Fruit fly (Drosophila melanogaster) whole organism, embryonic: ENCODE results near the gene Smox.

Experiments
- CG12744 ChIP-seq: fragments of 200-800 bp; sonication (Bioruptor generic); optimal IDR thresholded peaks from 2 replicates; lab custom pipeline; 2016; ENCODE audit warnings: missing biosample characterization, missing genetic modification characterization
- CG13624 ChIP-seq: fragments of 200-800 bp; sonication (Bioruptor generic); optimal IDR thresholded peaks from 2 replicates; lab custom pipeline; 2016; ENCODE audit warnings: missing biosample characterization, missing genetic modification characterization
- CG1529 ChIP-seq: fragments of 200-800 bp; sonication (Bioruptor generic); optimal IDR thresholded peaks from 3 replicates; lab custom pipeline; 2018; ENCODE audit warnings: missing biosample characterization, missing genetic modification characterization
- CG15696 ChIP-seq: fragments of 200-800 bp; sonication (Bioruptor generic); optimal IDR thresholded peaks from 2 replicates; lab custom pipeline; 2019; ENCODE audit warnings: missing biosample characterization, mild to moderate bottlenecking, missing genetic modification characterization, moderate library complexity
- CG18599 ChIP-seq: fragments of 200-800 bp; sonication (Bioruptor generic); optimal IDR thresholded peaks from 3 replicates; lab custom pipeline; 2017; ENCODE audit warnings: missing biosample characterization, missing genetic modification characterization, mild to moderate bottlenecking, moderate library complexity, missing genetic modification reagents
- CG2116 ChIP-seq: fragments of 200-800 bp; sonication (Bioruptor generic); optimal IDR thresholded peaks from 3 replicates; lab custom pipeline; 2018; ENCODE audit warnings: missing biosample characterization, mild to moderate bottlenecking, missing genetic modification characterization
- CG2129 ChIP-seq: fragments of 200-800 bp; sonication (Bioruptor generic); IDR thresholded peaks from 2 replicates; pipeline ENCODE4 v1.3.6; 2022; ENCODE audit warnings: missing biosample characterization, missing genetic modification characterization; ENCODE audit not compliant: partially characterized antibody
- CG3163 ChIP-seq: fragments of 200-800 bp; sonication (Bioruptor generic); optimal IDR thresholded peaks from 3 replicates; lab custom pipeline; 2016; ENCODE audit warnings: missing biosample characterization, missing genetic modification characterization
- CG3281 ChIP-seq: fragments of 200-800 bp; sonication (Bioruptor generic); optimal IDR thresholded peaks from 3 replicates; lab custom pipeline; 2017; ENCODE audit warnings: missing biosample characterization, mild to moderate bottlenecking, missing genetic modification characterization
- CG34224 ChIP-seq: fragments of 200-800 bp; sonication (Bioruptor generic); IDR thresholded peaks from 3 replicates; pipeline ENCODE4 v1.3.6; 2022; ENCODE audit warnings: missing biosample characterization, missing genetic modification characterization; ENCODE audit not compliant: partially characterized antibody
- CG4360 ChIP-seq: fragments of 200-800 bp; sonication (Bioruptor generic); IDR thresholded peaks from 2 replicates; pipeline ENCODE4 v1.3.6; 2022; ENCODE audit warnings: missing biosample characterization, missing genetic modification characterization
- CG4854 ChIP-seq: fragments of 200-800 bp; sonication (Bioruptor generic); optimal IDR thresholded peaks from 2 replicates; lab custom pipeline; 2016; ENCODE audit warnings: missing biosample characterization, missing genetic modification characterization, inconsistent platforms
- CG6254 ChIP-seq: fragments of 200-800 bp; sonication (Bioruptor generic); optimal IDR thresholded peaks from 3 replicates; lab custom pipeline; 2017; ENCODE audit warnings: mild to moderate bottlenecking, missing biosample characterization, missing genetic modification reagents, missing genetic modification characterization
- CG6683 ChIP-seq: fragments of 200-800 bp; sonication (Bioruptor generic); optimal IDR thresholded peaks from 2 replicates; lab custom pipeline; 2017; ENCODE audit warnings: missing biosample characterization, mild to moderate bottlenecking, missing genetic modification characterization, missing genetic modification reagents
- CG7745 ChIP-seq: fragments of 200-800 bp; sonication (Bioruptor generic); optimal IDR thresholded peaks from 2 replicates; lab custom pipeline; 2018; ENCODE audit warnings: missing biosample characterization, mild to moderate bottlenecking, missing genetic modification characterization, moderate library complexity
- CG8290 ChIP-seq, 3 experiments: fragments of 200-800 bp; sonication (Bioruptor generic); optimal IDR thresholded peaks; 2 replicates each; lab custom pipeline; 2016 to 2019; ENCODE audit warnings: missing biosample characterization in 3 of 3, missing genetic modification characterization in 3 of 3, mild to moderate bottlenecking in 2 of 3, moderate library complexity in 1 of 3
- D19B ChIP-seq: fragments of 200-800 bp; sonication (Bioruptor generic); optimal IDR thresholded peaks from 2 replicates; lab custom pipeline; 2017; ENCODE audit warnings: missing biosample characterization, mild to moderate bottlenecking, missing genetic modification characterization
- Ets97D ChIP-seq: fragments of 200-800 bp; sonication (Bioruptor generic); optimal IDR thresholded peaks from 3 replicates; lab custom pipeline; 2016; ENCODE audit warnings: missing biosample characterization, missing genetic modification characterization
- H15 ChIP-seq: fragments of 200-800 bp; sonication (Bioruptor generic); IDR thresholded peaks from 3 replicates; pipeline ENCODE4 v1.3.6; 2022; ENCODE audit warnings: missing biosample characterization, missing genetic modification characterization
- Hr3 ChIP-seq: fragments of 200-800 bp; sonication (Bioruptor generic); optimal IDR thresholded peaks from 3 replicates; lab custom pipeline; 2016; ENCODE audit warnings: missing biosample characterization, missing genetic modification characterization
- Hr78 ChIP-seq, 2 experiments: fragments of 200-800 bp in 1 of 2; fragments of >200 bp in 1 of 2; sonication (Bioruptor generic) in 1 of 2; optimal IDR thresholded peaks; 2 replicates each; lab custom pipeline; 2017 to 2019; ENCODE audit warnings: missing biosample characterization in 2 of 2, missing genetic modification characterization in 2 of 2, mild to moderate bottlenecking in 1 of 2, moderate library complexity in 1 of 2
- Med ChIP-seq: fragments of 200-800 bp; sonication (Bioruptor generic); peaks from one replicate; lab custom pipeline; 2016; ENCODE audit warnings: missing biosample characterization, missing genetic modification characterization, mild to moderate bottlenecking, inconsistent platforms, moderate library complexity
- Oli ChIP-seq: fragments of 200-800 bp; sonication (Bioruptor generic); optimal IDR thresholded peaks from 2 replicates; lab custom pipeline; 2018; ENCODE audit warnings: missing biosample characterization, mild to moderate bottlenecking, missing genetic modification characterization, moderate library complexity
- Optix ChIP-seq: fragments of 200-800 bp; sonication (Bioruptor generic); IDR thresholded peaks from 3 replicates; pipeline ENCODE4 v1.3.6; 2022; ENCODE audit warnings: missing biosample characterization, missing genetic modification characterization
- Ptx1 ChIP-seq: fragments of 200-800 bp; sonication (Bioruptor generic); IDR thresholded peaks from 2 replicates; pipeline ENCODE4 v1.3.6; 2022; ENCODE audit warnings: missing biosample characterization, missing genetic modification characterization
- Rx ChIP-seq: fragments of 200-800 bp; sonication (Bioruptor generic); IDR thresholded peaks from 2 replicates; pipeline ENCODE4 v1.3.6; 2022; ENCODE audit warnings: missing biosample characterization, missing genetic modification characterization
- Six4 ChIP-seq: fragments of 200-800 bp; sonication (Bioruptor generic); optimal IDR thresholded peaks from 2 replicates; lab custom pipeline; 2016; ENCODE audit warnings: missing biosample characterization, missing genetic modification characterization
- Sox100B ChIP-seq: fragments of 200-800 bp; sonication (Bioruptor generic); optimal IDR thresholded peaks from 3 replicates; lab custom pipeline; 2018; ENCODE audit warnings: missing biosample characterization, mild to moderate bottlenecking, missing genetic modification characterization
- Xbp1 ChIP-seq: fragments of 200-800 bp; sonication (Bioruptor generic); optimal IDR thresholded peaks from 3 replicates; lab custom pipeline; 2016; ENCODE audit warnings: missing biosample characterization, mild to moderate bottlenecking, missing genetic modification characterization
- bigmax ChIP-seq: fragments of 200-800 bp; sonication (Bioruptor generic); optimal IDR thresholded peaks from 2 replicates; lab custom pipeline; 2018; ENCODE audit warnings: missing biosample characterization, mild to moderate bottlenecking, missing genetic modification characterization
- dati ChIP-seq: fragments of 200-800 bp; sonication (Bioruptor generic); IDR thresholded peaks from 2 replicates; pipeline ENCODE4 v1.3.6; 2022; ENCODE audit warnings: missing biosample characterization, missing genetic modification characterization
- dmrt11E ChIP-seq: fragments of 200-800 bp; sonication (Bioruptor generic); optimal IDR thresholded peaks from 3 replicates; lab custom pipeline; 2018; ENCODE audit warnings: missing biosample characterization, mild to moderate bottlenecking, missing genetic modification characterization, moderate library complexity
- dmrt99B ChIP-seq: fragments of 200-800 bp; sonication (Bioruptor generic); optimal IDR thresholded peaks from 2 replicates; lab custom pipeline; 2018; ENCODE audit warnings: missing biosample characterization, mild to moderate bottlenecking, missing genetic modification characterization, moderate library complexity
- fd96Cb ChIP-seq: fragments of 200-800 bp; sonication (Bioruptor generic); optimal IDR thresholded peaks from 2 replicates; lab custom pipeline; 2018; ENCODE audit warnings: missing biosample characterization, mild to moderate bottlenecking, missing genetic modification characterization, moderate library complexity
- insv ChIP-seq, 2 experiments: fragments of 200-800 bp; sonication (Bioruptor generic); optimal IDR thresholded peaks; 3 replicates each; lab custom pipeline; 2016 to 2018; ENCODE audit warnings: missing biosample characterization in 2 of 2, missing genetic modification characterization in 2 of 2
- kni ChIP-seq: fragments of 200-800 bp; sonication (Bioruptor generic); optimal IDR thresholded peaks from 3 replicates; lab custom pipeline; 2017; ENCODE audit warnings: mild to moderate bottlenecking, missing biosample characterization, missing genetic modification reagents, missing genetic modification characterization
- lilli ChIP-seq: fragments of 200-800 bp; sonication (Bioruptor generic); optimal IDR thresholded peaks from 3 replicates; lab custom pipeline; 2016; ENCODE audit warnings: missing biosample characterization, missing genetic modification characterization
- luna ChIP-seq: fragments of 200-800 bp; sonication (Bioruptor generic); optimal IDR thresholded peaks from 2 replicates; lab custom pipeline; 2016; ENCODE audit warnings: missing biosample characterization, missing genetic modification characterization
- mirr ChIP-seq: fragments of 200-800 bp; sonication (Bioruptor generic); optimal IDR thresholded peaks from 3 replicates; lab custom pipeline; 2018; ENCODE audit warnings: missing biosample characterization, mild to moderate bottlenecking, missing genetic modification characterization
- mld ChIP-seq: fragments of 200-800 bp; sonication (Bioruptor generic); IDR thresholded peaks from 3 replicates; pipeline ENCODE4 v1.3.6; 2022; ENCODE audit warnings: missing biosample characterization, missing genetic modification characterization; ENCODE audit not compliant: partially characterized antibody
- onecut ChIP-seq: fragments of 200-800 bp; sonication (Bioruptor generic); IDR thresholded peaks from 2 replicates; pipeline ENCODE4 v1.3.6; 2022; ENCODE audit warnings: missing biosample characterization, missing genetic modification characterization
- phol ChIP-seq: fragments of 200-800 bp; sonication (Bioruptor generic); optimal IDR thresholded peaks from 3 replicates; lab custom pipeline; 2018; ENCODE audit warnings: missing biosample characterization, mild to moderate bottlenecking, missing genetic modification characterization, moderate library complexity
- pros ChIP-seq: fragments of 200-800 bp; sonication (Bioruptor generic); optimal IDR thresholded peaks from 3 replicates; lab custom pipeline; 2019; ENCODE audit warnings: missing biosample characterization, mild to moderate bottlenecking, missing genetic modification characterization, moderate library complexity
- schlank ChIP-seq: fragments of 200-800 bp; sonication (Bioruptor generic); optimal IDR thresholded peaks from 2 replicates; lab custom pipeline; 2018; ENCODE audit warnings: missing biosample characterization, mild to moderate bottlenecking, missing genetic modification characterization
- sens ChIP-seq: fragments of 200-800 bp; sonication (Bioruptor generic); peaks from one replicate; lab custom pipeline; 2016; ENCODE audit warnings: missing biosample characterization, missing genetic modification characterization
- seq ChIP-seq: fragments of 200-800 bp; sonication (Bioruptor generic); IDR thresholded peaks from 2 replicates; pipeline ENCODE4 v1.3.6; 2022; ENCODE audit warnings: missing biosample characterization, missing genetic modification characterization
- stc ChIP-seq: fragments of 200-800 bp; sonication (Bioruptor generic); IDR thresholded peaks from 2 replicates; pipeline ENCODE4 v1.3.6; 2022; ENCODE audit warnings: missing biosample characterization, missing genetic modification characterization
- tgo ChIP-seq: fragments of 200-800 bp; sonication (Bioruptor generic); IDR thresholded peaks from 3 replicates; pipeline ENCODE4 v1.3.6; 2022; ENCODE audit warnings: missing biosample characterization, missing genetic modification characterization
- unpg ChIP-seq: fragments of 200-800 bp; sonication (Bioruptor generic); optimal IDR thresholded peaks from 3 replicates; lab custom pipeline; 2018; ENCODE audit warnings: missing biosample characterization, mild to moderate bottlenecking, missing genetic modification characterization, moderate library complexity
- vnd ChIP-seq: fragments of 200-800 bp; sonication (Bioruptor generic); IDR thresholded peaks from 3 replicates; pipeline ENCODE4 v1.3.6; 2022; ENCODE audit warnings: missing biosample characterization, missing genetic modification characterization; ENCODE audit not compliant: partially characterized antibody

Smox gene

dm6 chrX:8125224-8125649, 16.8 kb downstream of the Smox start (continued):
- no peak for TF ChIP-seq CG4854 (GFP tag; lab: Kevin White, UChicago)
- TF ChIP-seq mirr (GFP tag; lab: Kevin White, UChicago): no peak
- TF ChIP-seq CG13624 (GFP tag; lab: Kevin White, UChicago): no peak
- 0 out of 2 replicates have a peak, but pooled peaks have one; percentile 18 for TF ChIP-seq onecut
- TF ChIP-seq sens (GFP tag; lab: Kevin White, UChicago): peak; percentile 63
- TF ChIP-seq CG4360 (GFP tag; lab: Robert Waterston, UW): no peak
- TF ChIP-seq CG2116 (GFP tag; lab: Kevin White, UChicago): peak; percentile 51
- TF ChIP-seq Hr78 (GFP tag; optimal IDR thresholded peaks at IDR 0.05; lab: Kevin White, UChicago): no peak
- TF ChIP-seq Hr3 (GFP tag; lab: Kevin White, UChicago): peak; percentile 57
- peak; percentile 83 for TF ChIP-seq Sox100B
- no peak for TF ChIP-seq seq
- TF ChIP-seq mld (GFP tag; lab: Robert Waterston, UW): no peak
- peak; percentile 54; the same call in 1 of the 2 replicates for TF ChIP-seq stc (GFP tag; lab: Robert Waterston, UW)
- no peak for TF ChIP-seq kni (GFP tag; lab: Kevin White, UChicago)
- no peak for TF ChIP-seq dati (GFP tag; lab: Robert Waterston, UW)
- TF ChIP-seq Rx: no peak
- peak; percentile 59 for TF ChIP-seq CG6254
- peak; percentile 36; the same call in 2 of the 3 replicates for TF ChIP-seq tgo (GFP tag; lab: Robert Waterston, UW)
- no peak for TF ChIP-seq CG7745 (tag; lab: Kevin White, UChicago)
- TF ChIP-seq fd96Cb (tag; lab: Kevin White, UChicago): peak; percentile 53
- peak; percentile 41 for TF ChIP-seq unpg (GFP tag; lab: Kevin White, UChicago)
- TF ChIP-seq pros (GFP tag; lab: Kevin White, UChicago): no peak
- peak; percentile 15 for TF ChIP-seq CG3281
- TF ChIP-seq CG1529 (GFP tag; lab: Kevin White, UChicago): peak; percentile 9
- TF ChIP-seq dmrt11E (tag; lab: Kevin White, UChicago): peak; percentile 45
- TF ChIP-seq H15: 0 out of 3 replicates have a peak, but pooled peaks have one; percentile 50
- peak; percentile 29 for TF ChIP-seq CG15696 (tag; lab: Kevin White, UChicago)
- TF ChIP-seq lilli: no peak
- TF ChIP-seq CG12744 (GFP tag; lab: Kevin White, UChicago): no peak
- no peak for TF ChIP-seq CG18599 (GFP tag; lab: Kevin White, UChicago)
- peak; percentile 72 for TF ChIP-seq Ptx1 (GFP tag; lab: Robert Waterston, UW)
- TF ChIP-seq CG3163: no peak
- TF ChIP-seq Optix (GFP tag; lab: Robert Waterston, UW): 0 out of 3 replicates have a peak, but pooled peaks have one; percentile 41
- peak; percentile 77 for TF ChIP-seq dmrt99B
- no peak for TF ChIP-seq CG2129
- no peak for TF ChIP-seq Ets97D (GFP tag; lab: Kevin White, UChicago)
- TF ChIP-seq luna (GFP tag; lab: Kevin White, UChicago): no peak
- TF ChIP-seq vnd (GFP tag; lab: Robert Waterston, UW): no peak
- no peak for TF ChIP-seq CG6683
- no peak for TF ChIP-seq schlank (tag; lab: Kevin White, UChicago)
- TF ChIP-seq CG34224: no peak
- TF ChIP-seq D19B: no peak
- peak; percentile 65 for TF ChIP-seq Med (GFP tag; lab: Kevin White, UChicago)
- TF ChIP-seq insv (GFP tag; optimal IDR thresholded peaks at IDR 0.05; lab: Kevin White, UChicago): no peak
- peak; percentile 53 for TF ChIP-seq Xbp1 (GFP tag; lab: Kevin White, UChicago)
- no peak for TF ChIP-seq CG8290 (GFP tag; optimal IDR thresholded peaks at IDR 0.05; lab: Kevin White, UChicago)
- TF ChIP-seq CG8290 (tag; optimal IDR thresholded peaks at IDR 0.05; lab: Kevin White, UChicago): no peak
- peak; percentile 74 for TF ChIP-seq Oli (tag; lab: Kevin White, UChicago)
- peak; percentile 76 for TF ChIP-seq phol (tag; lab: Kevin White, UChicago)
- no peak for TF ChIP-seq bigmax (GFP tag; lab: Kevin White, UChicago)
- peak; percentile 9 for TF ChIP-seq Six4 (GFP tag; lab: Kevin White, UChicago)
